Fruit fly (Drosophila melanogaster): ENCODE measurements around the gene plh.

- TF ChIP-seq CG8478 (optimal IDR thresholded peaks at IDR 0.05) (no peak), pan (optimal IDR thresholded peaks at IDR 0.05) (no peak), usp (GFP tag; optimal IDR thresholded peaks at IDR 0.05) (no peak)
Measured at dm6 chr3R:4974514-4975314, 36.1 kb downstream of the plh start.

All from whole organism.